Fruit fly (Drosophila melanogaster): ENCODE measurements around the gene CG15578.

CG15578 gene

dm6 chrX:4277861-4278260 lies at the start of gene CG15578:
Gene CG15578 (minus strand): TSS chrX:4277961.
- TF ChIP-seq N (GFP tag; optimal IDR thresholded peaks at IDR 0.05) (no peak), dsf (GFP tag; optimal IDR thresholded peaks at IDR 0.05; ENCODE audit: borderline replicate concordance) (no peak), CG32264 (GFP tag; optimal IDR thresholded peaks at IDR 0.05) (no peak), Mio (GFP tag; optimal IDR thresholded peaks at IDR 0.05) (no peak), Jra (GFP tag; optimal IDR thresholded peaks at IDR 0.05) (no peak), usp (GFP tag; optimal IDR thresholded peaks at IDR 0.05) (no peak), sv (GFP tag; optimal IDR thresholded peaks at IDR 0.05) (no peak), Rel (GFP tag; optimal IDR thresholded peaks at IDR 0.05) (no peak), Rel (tag; optimal IDR thresholded peaks at IDR 0.05) (no peak), Abd-B (GFP tag; optimal IDR thresholded peaks at IDR 0.05) (no peak), pan (optimal IDR thresholded peaks at IDR 0.05) (no peak), dl (GFP tag; optimal IDR thresholded peaks at IDR 0.05; ENCODE audit: insufficient read depth in 1 of 2, partially characterized antibody in 2 of 2) (no peak), rgr (GFP tag; optimal IDR thresholded peaks at IDR 0.05) (no peak), Dfd (GFP tag; optimal IDR thresholded peaks at IDR 0.05) (no peak), Hnf4 (GFP tag; optimal IDR thresholded peaks at IDR 0.05) (no peak), ey (GFP tag; optimal IDR thresholded peaks at IDR 0.05) (no peak), Vsx2 (GFP tag; optimal IDR thresholded peaks at IDR 0.05; ENCODE audit: partially characterized antibody) (no peak), Myc (optimal IDR thresholded peaks at IDR 0.05) (no peak), jim (GFP tag; optimal IDR thresholded peaks at IDR 0.05) (no peak), br (GFP tag; optimal IDR thresholded peaks at IDR 0.05) (no peak), tai (GFP tag; optimal IDR thresholded peaks at IDR 0.05) (no peak)

- no peak for TF ChIP-seq N (GFP tag; optimal IDR thresholded peaks at IDR 0.05)
- TF ChIP-seq br (GFP tag; optimal IDR thresholded peaks at IDR 0.05), result no peak
- TF ChIP-seq rgr (GFP tag; optimal IDR thresholded peaks at IDR 0.05), result peak; percentile 9
- TF ChIP-seq Myc (optimal IDR thresholded peaks at IDR 0.05), result peak; percentile 1
- TF ChIP-seq Hr83 (GFP tag; optimal IDR thresholded peaks at IDR 0.05; ENCODE audit: poor library complexity, severe bottlenecking), result no peak
Measured at dm6 chrX:4325346-4325745, 47.6 kb upstream of the CG15578 start.

dm6 chrX:4324781-4325180 lies 47.0 kb upstream of the CG15578 start:
- TF ChIP-seq brk (GFP tag; optimal IDR thresholded peaks at IDR 0.05), result peak; percentile 97
- peak; percentile 100 for TF ChIP-seq HLH106 (tag; optimal IDR thresholded peaks at IDR 0.05)
- TF ChIP-seq sv (GFP tag; optimal IDR thresholded peaks at IDR 0.05), result peak; percentile 97
- no peak for TF ChIP-seq lola (GFP tag; optimal IDR thresholded peaks at IDR 0.05)
- peak; percentile 95 for TF ChIP-seq Mio (GFP tag; optimal IDR thresholded peaks at IDR 0.05)
- peak; percentile 100 for TF ChIP-seq ey (GFP tag; optimal IDR thresholded peaks at IDR 0.05)
- TF ChIP-seq CG9705 (GFP tag; optimal IDR thresholded peaks at IDR 0.05), result peak; percentile 99
- peak; percentile 95 for TF ChIP-seq dsf (GFP tag; optimal IDR thresholded peaks at IDR 0.05; ENCODE audit: borderline replicate concordance)
- TF ChIP-seq Abd-B (GFP tag; optimal IDR thresholded peaks at IDR 0.05), result no peak
- TF ChIP-seq GATAd (GFP tag; optimal IDR thresholded peaks at IDR 0.05), result peak; percentile 99
- TF ChIP-seq br (GFP tag; optimal IDR thresholded peaks at IDR 0.05), result peak; percentile 99
- peak; percentile 98 for TF ChIP-seq sage (GFP tag; optimal IDR thresholded peaks at IDR 0.05)
- peak; percentile 98 for TF ChIP-seq tai (GFP tag; optimal IDR thresholded peaks at IDR 0.05)
- peak; percentile 99 for TF ChIP-seq Jra (GFP tag; optimal IDR thresholded peaks at IDR 0.05)
- peak; percentile 98 for TF ChIP-seq Hr83 (GFP tag; optimal IDR thresholded peaks at IDR 0.05; ENCODE audit: poor library complexity, severe bottlenecking)
- TF ChIP-seq Hnf4 (GFP tag; optimal IDR thresholded peaks at IDR 0.05), result peak; percentile 99
- TF ChIP-seq N (GFP tag; optimal IDR thresholded peaks at IDR 0.05), result no peak
- peak; percentile 99 for TF ChIP-seq OdsH (GFP tag; optimal IDR thresholded peaks at IDR 0.05)
- peak; percentile 99 for TF ChIP-seq fru (GFP tag; optimal IDR thresholded peaks at IDR 0.05)
- no peak for TF ChIP-seq pan (optimal IDR thresholded peaks at IDR 0.05)
- peak; percentile 98 for TF ChIP-seq CG32264 (GFP tag; optimal IDR thresholded peaks at IDR 0.05)
- peak; percentile 98 for TF ChIP-seq woc (GFP tag; optimal IDR thresholded peaks at IDR 0.05)
- peak; percentile 92 for TF ChIP-seq Rel (GFP tag; optimal IDR thresholded peaks at IDR 0.05)
- peak; percentile 95 for TF ChIP-seq Rel (tag; optimal IDR thresholded peaks at IDR 0.05)
- no peak for TF ChIP-seq Myc (optimal IDR thresholded peaks at IDR 0.05)
- TF ChIP-seq psq (GFP tag; optimal IDR thresholded peaks at IDR 0.05), result peak; percentile 99
- no peak for TF ChIP-seq Vsx2 (GFP tag; optimal IDR thresholded peaks at IDR 0.05; ENCODE audit: partially characterized antibody)
- TF ChIP-seq dl (GFP tag; optimal IDR thresholded peaks at IDR 0.05; ENCODE audit: insufficient read depth in 1 of 2, partially characterized antibody in 2 of 2), result peak in 1 of 2 experiments; percentile 37
- peak; percentile 95 for TF ChIP-seq Dfd (GFP tag; optimal IDR thresholded peaks at IDR 0.05)
- TF ChIP-seq foxo (GFP tag; optimal IDR thresholded peaks at IDR 0.05), result peak; percentile 98 to 100
- no peak for TF ChIP-seq Hr78 (GFP tag; optimal IDR thresholded peaks at IDR 0.05)
- peak; percentile 96 for TF ChIP-seq jim (GFP tag; optimal IDR thresholded peaks at IDR 0.05)
- TF ChIP-seq h (GFP tag; optimal IDR thresholded peaks at IDR 0.05), result peak; percentile 100
- TF ChIP-seq Dif (GFP tag; optimal IDR thresholded peaks at IDR 0.05; ENCODE audit: partially characterized antibody), result peak; percentile 32
- peak; percentile 99 for TF ChIP-seq Sp1 (GFP tag; optimal IDR thresholded peaks at IDR 0.05)
- TF ChIP-seq rgr (GFP tag; optimal IDR thresholded peaks at IDR 0.05), result peak; percentile 99
- TF ChIP-seq dmrt93B (GFP tag; optimal IDR thresholded peaks at IDR 0.05), result peak; percentile 99
- TF ChIP-seq usp (GFP tag; optimal IDR thresholded peaks at IDR 0.05), result no peak
- peak; percentile 91 for TF ChIP-seq CrebA (GFP tag; optimal IDR thresholded peaks at IDR 0.05; ENCODE audit: borderline replicate concordance)

All from whole organism, wandering third instar larva.